Worm (Caenorhabditis elegans): Measurements from ENCODE around the gene C47D12.2.
A peak's percentile ranks its signal among the peaks of the same experiment; 100 is the strongest.

The C47D12.2 gene

DNA sequence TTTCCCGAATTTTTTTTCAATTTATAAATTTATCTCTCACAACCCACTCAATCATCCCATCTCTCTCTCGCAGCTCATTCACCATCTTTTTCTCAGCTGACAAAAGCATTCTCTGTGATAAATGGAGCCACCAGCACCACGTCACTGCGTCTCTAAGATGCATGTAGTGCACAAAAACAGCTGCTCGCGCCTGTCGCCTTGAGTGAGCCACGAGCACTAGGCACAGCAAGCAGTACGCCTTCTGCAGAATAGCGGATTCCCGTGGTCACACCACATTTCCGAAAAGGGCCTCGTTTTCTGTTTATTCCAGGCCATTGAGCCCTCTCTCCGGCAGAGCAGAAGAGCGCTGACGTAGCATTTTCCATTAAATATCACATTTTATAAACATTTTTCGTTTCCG, 37.5 kb downstream of the C47D12.2 start, which contains the start of gene F13D12.10:
F13D12.10 (plus strand) TSS at position 231 of the 400 bp plus-strand sequence.
- TF ChIP-seq ref-1 (GFP tag; conservative IDR thresholded peaks at IDR 0.05): no peak
- no peak for TF ChIP-seq tab-1 (GFP tag; IDR thresholded peaks at IDR 0.05)
- no peak for TF ChIP-seq T22C8.4 (GFP tag; IDR thresholded peaks at IDR 0.05)
- no peak for TF ChIP-seq med-1 (GFP tag; optimal IDR thresholded peaks at IDR 0.05; ENCODE audit: insufficient read depth)
- TF ChIP-seq flt-1 (GFP tag; IDR thresholded peaks at IDR 0.05): no peak
- TF ChIP-seq klf-2 (GFP tag; conservative IDR thresholded peaks at IDR 0.05): no peak
- TF ChIP-seq cog-1 (tag; optimal IDR thresholded peaks at IDR 0.05): no peak
- TF ChIP-seq ztf-23 (GFP tag; IDR thresholded peaks at IDR 0.05): no peak
- TF ChIP-seq ztf-29 (GFP tag; IDR thresholded peaks at IDR 0.05): no peak

DNA sequence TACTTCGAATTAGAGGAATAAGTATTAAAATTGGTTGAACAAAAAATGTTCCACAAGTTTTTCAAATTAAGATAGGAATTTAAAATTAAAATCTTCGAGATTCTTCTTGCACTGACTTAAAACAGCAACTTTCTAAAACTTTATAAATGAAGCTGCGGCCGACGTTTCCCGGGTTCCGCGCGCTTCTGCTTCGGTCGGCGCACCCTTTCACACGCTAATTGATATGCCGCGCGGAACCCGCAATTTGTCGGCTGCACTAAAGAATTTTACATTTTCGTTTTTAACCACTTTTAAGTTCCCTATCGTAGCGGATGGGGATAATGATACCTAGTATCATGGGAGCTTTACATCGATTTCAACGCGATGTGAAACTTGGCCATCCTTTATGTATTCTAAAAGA, 38.6 kb downstream of the C47D12.2 start:
- TF ChIP-seq flt-1 (GFP tag; IDR thresholded peaks at IDR 0.05): no peak
- TF ChIP-seq T22C8.4 (GFP tag; IDR thresholded peaks at IDR 0.05): no peak
- no peak for TF ChIP-seq med-1 (GFP tag; optimal IDR thresholded peaks at IDR 0.05; ENCODE audit: insufficient read depth)
- no peak for TF ChIP-seq cog-1 (tag; optimal IDR thresholded peaks at IDR 0.05)
- TF ChIP-seq ztf-29 (GFP tag; IDR thresholded peaks at IDR 0.05): no peak
- TF ChIP-seq klf-2 (GFP tag; conservative IDR thresholded peaks at IDR 0.05): no peak
- TF ChIP-seq ref-1 (GFP tag; conservative IDR thresholded peaks at IDR 0.05): no peak
- TF ChIP-seq tab-1 (GFP tag; IDR thresholded peaks at IDR 0.05): no peak
- no peak for TF ChIP-seq ztf-23 (GFP tag; IDR thresholded peaks at IDR 0.05)

ce11 chrII:11719533-11719932, 43.4 kb downstream of the C47D12.2 start:
- TF ChIP-seq ztf-29 (GFP tag; IDR thresholded peaks at IDR 0.05): no peak
- TF ChIP-seq tab-1 (GFP tag; IDR thresholded peaks at IDR 0.05): no peak
- no peak for TF ChIP-seq flt-1 (GFP tag; IDR thresholded peaks at IDR 0.05)
- TF ChIP-seq ztf-23 (GFP tag; IDR thresholded peaks at IDR 0.05): no peak
- no peak for TF ChIP-seq ref-1 (GFP tag; conservative IDR thresholded peaks at IDR 0.05)
- no peak for TF ChIP-seq cog-1 (tag; optimal IDR thresholded peaks at IDR 0.05)

DNA sequence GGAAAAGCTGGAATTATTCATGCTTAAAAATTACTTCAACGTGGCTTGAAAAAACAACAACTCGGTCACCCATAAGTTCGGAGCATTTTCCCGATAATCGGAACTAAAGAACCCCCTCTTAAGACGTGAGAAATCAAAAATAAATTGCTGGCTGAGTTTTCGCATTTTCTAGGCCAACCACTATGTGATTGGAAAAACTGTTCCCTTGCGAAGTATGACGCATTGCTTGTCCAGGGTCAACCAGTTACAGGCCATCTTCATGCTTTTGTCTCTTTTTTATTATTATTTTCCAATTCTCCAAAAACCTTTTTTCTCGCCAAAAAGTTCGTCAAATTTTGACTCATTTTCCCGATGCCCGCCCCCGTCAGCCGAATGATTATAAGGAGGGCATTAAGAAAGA, 44.0 kb downstream of the C47D12.2 start, which contains the start of gene F13D12.3:
F13D12.3 (plus strand) TSS at position 301 of the 400 bp plus-strand sequence.
- TF ChIP-seq ztf-23 (GFP tag; IDR thresholded peaks at IDR 0.05) (no peak), cog-1 (tag; optimal IDR thresholded peaks at IDR 0.05) (no peak), T22C8.4 (GFP tag; IDR thresholded peaks at IDR 0.05) (no peak), ref-1 (GFP tag; conservative IDR thresholded peaks at IDR 0.05) (no peak), ztf-29 (GFP tag; IDR thresholded peaks at IDR 0.05) (no peak), med-1 (GFP tag; optimal IDR thresholded peaks at IDR 0.05; ENCODE audit: insufficient read depth) (no peak), tab-1 (GFP tag; IDR thresholded peaks at IDR 0.05) (no peak), klf-2 (GFP tag; conservative IDR thresholded peaks at IDR 0.05) (no peak), flt-1 (GFP tag; IDR thresholded peaks at IDR 0.05) (no peak)

- TF ChIP-seq med-1 (GFP tag; optimal IDR thresholded peaks at IDR 0.05; ENCODE audit: insufficient read depth) (no peak), tab-1 (GFP tag; IDR thresholded peaks at IDR 0.05) (no peak), cog-1 (tag; optimal IDR thresholded peaks at IDR 0.05) (no peak), ztf-23 (GFP tag; IDR thresholded peaks at IDR 0.05) (no peak), flt-1 (GFP tag; IDR thresholded peaks at IDR 0.05) (no peak)
Measured at ce11 chrII:11720819-11721218, 44.7 kb downstream of the C47D12.2 start.

ce11 chrII:11721604-11722003, 45.5 kb downstream of the C47D12.2 start:
- TF ChIP-seq tab-1 (GFP tag; IDR thresholded peaks at IDR 0.05): 0 out of 2 replicates have a peak, but pooled peaks have one; percentile 24
- no peak for TF ChIP-seq klf-2 (GFP tag; conservative IDR thresholded peaks at IDR 0.05)

DNA sequence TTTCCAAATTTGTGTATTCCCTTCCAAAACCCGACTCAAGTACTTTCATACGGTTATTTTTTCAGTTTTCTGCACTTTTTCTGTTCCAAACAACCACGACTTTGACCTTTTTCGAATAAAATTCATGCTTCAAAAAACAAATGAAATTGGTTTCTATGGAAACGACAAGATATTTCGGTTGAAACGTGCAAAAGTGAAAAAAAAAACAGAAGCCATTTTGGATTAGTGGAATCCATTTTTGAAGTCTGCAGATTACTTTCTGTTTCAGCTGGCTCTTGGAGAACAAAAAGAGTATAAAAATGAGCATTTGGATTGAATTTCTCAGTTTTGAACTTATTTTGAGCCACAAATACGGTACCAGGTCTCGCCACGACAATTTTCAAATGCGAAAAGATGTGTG, 46.1 kb downstream of the C47D12.2 start:
- TF ChIP-seq tab-1 (GFP tag; IDR thresholded peaks at IDR 0.05): no peak
- no peak for TF ChIP-seq T22C8.4 (GFP tag; IDR thresholded peaks at IDR 0.05)
- TF ChIP-seq flt-1 (GFP tag; IDR thresholded peaks at IDR 0.05): no peak
- no peak for TF ChIP-seq med-1 (GFP tag; optimal IDR thresholded peaks at IDR 0.05; ENCODE audit: insufficient read depth)
- no peak for TF ChIP-seq ztf-23 (GFP tag; IDR thresholded peaks at IDR 0.05)
- no peak for TF ChIP-seq cog-1 (tag; optimal IDR thresholded peaks at IDR 0.05)
- TF ChIP-seq ref-1 (GFP tag; conservative IDR thresholded peaks at IDR 0.05): no peak
- no peak for TF ChIP-seq klf-2 (GFP tag; conservative IDR thresholded peaks at IDR 0.05)
- no peak for TF ChIP-seq ztf-29 (GFP tag; IDR thresholded peaks at IDR 0.05)

DNA sequence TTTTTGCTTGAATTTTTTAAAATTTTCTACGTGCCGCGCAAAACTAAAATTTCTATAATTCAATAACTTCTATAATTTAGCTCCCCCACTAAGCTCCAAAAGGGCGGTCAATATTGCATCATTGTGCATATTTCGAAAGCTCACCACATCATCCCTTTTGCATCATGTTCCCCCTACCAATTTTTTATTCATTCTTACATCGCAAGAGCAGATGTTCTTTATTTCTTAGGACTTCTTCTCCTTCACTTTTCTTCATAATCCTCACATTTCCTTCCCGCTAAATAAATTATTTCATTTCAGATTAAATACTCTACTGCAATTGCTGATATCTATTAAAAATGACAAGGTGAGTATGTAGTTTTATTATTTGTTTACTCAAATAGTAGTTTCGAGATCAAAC, 47.8 kb downstream of the C47D12.2 start, which contains the start of gene ldh-1:
ldh-1 (plus strand) TSS at position 301 of the 400 bp plus-strand sequence.
- TF ChIP-seq klf-2 (GFP tag; conservative IDR thresholded peaks at IDR 0.05): no peak
- TF ChIP-seq cog-1 (tag; optimal IDR thresholded peaks at IDR 0.05): no peak
- TF ChIP-seq tab-1 (GFP tag; IDR thresholded peaks at IDR 0.05): no peak
- TF ChIP-seq ztf-23 (GFP tag; IDR thresholded peaks at IDR 0.05): no peak
- no peak for TF ChIP-seq flt-1 (GFP tag; IDR thresholded peaks at IDR 0.05)
- no peak for TF ChIP-seq T22C8.4 (GFP tag; IDR thresholded peaks at IDR 0.05)
- no peak for TF ChIP-seq med-1 (GFP tag; optimal IDR thresholded peaks at IDR 0.05; ENCODE audit: insufficient read depth)
- TF ChIP-seq ref-1 (GFP tag; conservative IDR thresholded peaks at IDR 0.05): no peak
- TF ChIP-seq ztf-29 (GFP tag; IDR thresholded peaks at IDR 0.05): no peak

DNA sequence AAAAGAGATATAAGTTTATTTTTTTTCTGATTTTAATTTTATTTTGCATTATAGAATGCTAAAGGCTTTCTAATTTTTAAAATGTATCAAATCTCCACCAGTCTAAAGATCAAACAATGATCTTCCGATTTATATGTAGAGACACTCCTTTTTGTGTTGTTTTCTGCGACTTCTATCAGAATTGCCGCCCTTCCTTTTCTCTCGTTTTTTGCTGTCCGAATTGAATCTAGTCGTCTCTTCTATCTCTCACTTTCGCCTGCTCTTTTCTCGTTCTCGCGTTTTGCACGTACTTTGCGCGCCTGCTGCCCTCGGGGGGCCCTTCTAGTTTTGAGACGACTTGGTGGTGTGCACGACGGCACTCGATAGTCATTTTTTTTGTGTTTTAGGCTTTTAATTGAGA, 48.3 kb downstream of the C47D12.2 start:
- TF ChIP-seq med-1 (GFP tag; optimal IDR thresholded peaks at IDR 0.05; ENCODE audit: insufficient read depth): no peak
- no peak for TF ChIP-seq klf-2 (GFP tag; conservative IDR thresholded peaks at IDR 0.05)
- TF ChIP-seq tab-1 (GFP tag; IDR thresholded peaks at IDR 0.05): no peak
- TF ChIP-seq ref-1 (GFP tag; conservative IDR thresholded peaks at IDR 0.05): no peak
- no peak for TF ChIP-seq cog-1 (tag; optimal IDR thresholded peaks at IDR 0.05)
- no peak for TF ChIP-seq T22C8.4 (GFP tag; IDR thresholded peaks at IDR 0.05)
- no peak for TF ChIP-seq ztf-23 (GFP tag; IDR thresholded peaks at IDR 0.05)
- no peak for TF ChIP-seq flt-1 (GFP tag; IDR thresholded peaks at IDR 0.05)

ce11 chrII:11725615-11726014, 49.5 kb downstream of the C47D12.2 start:
- no peak for TF ChIP-seq ref-1 (GFP tag; conservative IDR thresholded peaks at IDR 0.05)
- TF ChIP-seq ztf-23 (GFP tag; IDR thresholded peaks at IDR 0.05): no peak
- TF ChIP-seq tab-1 (GFP tag; IDR thresholded peaks at IDR 0.05): no peak
- no peak for TF ChIP-seq flt-1 (GFP tag; IDR thresholded peaks at IDR 0.05)
- TF ChIP-seq med-1 (GFP tag; optimal IDR thresholded peaks at IDR 0.05; ENCODE audit: insufficient read depth): no peak
- no peak for TF ChIP-seq T22C8.4 (GFP tag; IDR thresholded peaks at IDR 0.05)
- no peak for TF ChIP-seq klf-2 (GFP tag; conservative IDR thresholded peaks at IDR 0.05)
- no peak for TF ChIP-seq cog-1 (tag; optimal IDR thresholded peaks at IDR 0.05)
- TF ChIP-seq ztf-29 (GFP tag; IDR thresholded peaks at IDR 0.05): no peak

Measured in whole organism, midembryonic.